Fruit fly (Drosophila melanogaster): Measurements from ENCODE around the gene Setd3.

Gene Setd3

DNA sequence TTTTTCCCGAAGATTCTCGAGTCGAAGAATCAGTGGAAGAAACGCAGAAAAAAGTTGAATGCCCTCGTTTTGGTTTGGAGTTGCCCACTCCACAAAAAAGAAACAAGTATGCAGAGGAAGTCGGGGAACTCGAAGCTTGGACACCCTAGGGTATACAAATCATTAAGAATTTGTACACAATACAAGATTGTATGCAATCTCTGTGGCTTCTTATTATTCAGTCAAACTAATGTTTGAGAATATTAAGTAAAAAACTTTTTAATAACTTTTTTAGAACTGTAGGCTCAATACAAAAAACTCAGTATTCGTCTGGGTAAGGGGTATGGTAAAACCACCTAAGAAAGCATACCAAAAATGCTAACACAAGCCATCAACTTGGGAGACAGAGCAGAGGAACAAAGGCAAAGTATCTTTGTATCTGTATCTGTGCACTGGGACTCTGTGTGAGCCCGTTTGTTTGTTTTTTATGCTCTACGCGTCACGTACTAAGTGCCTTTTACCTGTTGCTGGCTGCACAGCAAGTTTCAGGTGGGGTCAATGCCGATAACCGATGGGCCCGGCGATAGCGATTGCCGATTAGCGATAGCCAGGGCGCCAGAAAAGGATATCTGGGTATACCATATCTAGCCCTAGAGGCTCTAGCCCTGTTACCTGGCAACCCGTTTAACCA, 16.8 kb upstream of the Setd3 start (continued):
- TF ChIP-seq CG15269 (tag; optimal IDR thresholded peaks at IDR 0.05) (peak; percentile 56), al (GFP tag; IDR thresholded peaks at IDR 0.05) (peak; percentile 24; the same call in 1 of the 2 replicates), Abd-B (GFP tag; optimal IDR thresholded peaks at IDR 0.05) (peak; percentile 62), HmgD (GFP tag; optimal IDR thresholded peaks at IDR 0.05) (peak; percentile 8), Optix (GFP tag; IDR thresholded peaks at IDR 0.05) (peak; percentile 57; the same call in 2 of the 3 replicates), nom (GFP tag; optimal IDR thresholded peaks at IDR 0.05) (peak; percentile 32), tna (GFP tag; IDR thresholded peaks at IDR 0.05; ENCODE audit: partially characterized antibody) (peak; percentile 49; the same call in 1 of the 2 replicates), CG6175 (GFP tag; IDR thresholded peaks at IDR 0.05) (0 out of 3 replicates have a peak, but pooled peaks have one; percentile 23), H2.0 (GFP tag; IDR thresholded peaks at IDR 0.05) (peak; percentile 66), CG16863 (GFP tag; optimal IDR thresholded peaks at IDR 0.05) (peak; percentile 76), Nf-YB (GFP tag; optimal IDR thresholded peaks at IDR 0.05) (peak; percentile 59), Fer1 (GFP tag; optimal IDR thresholded peaks at IDR 0.05) (peak; percentile 9), fd3F (GFP tag; optimal IDR thresholded peaks at IDR 0.05) (no peak), CG4854 (GFP tag; optimal IDR thresholded peaks at IDR 0.05) (peak; percentile 50), CG10274 (GFP tag; optimal IDR thresholded peaks at IDR 0.05) (peak; percentile 46), CG10366 (GFP tag; IDR thresholded peaks at IDR 0.05) (peak; percentile 77), danr (GFP tag; IDR thresholded peaks at IDR 0.05) (peak; percentile 33; the same call in 1 of the 2 replicates), CG4328 (GFP tag; optimal IDR thresholded peaks at IDR 0.05) (no peak), CG10147 (GFP tag; optimal IDR thresholded peaks at IDR 0.05) (peak; percentile 47), CG1792 (GFP tag; optimal IDR thresholded peaks at IDR 0.05) (peak; percentile 54), CG15011 (GFP tag; optimal IDR thresholded peaks at IDR 0.05) (peak; percentile 42), CG34422 (GFP tag; IDR thresholded peaks at IDR 0.05) (no peak; the same call in 2 of the 3 replicates), Bteb2 (GFP tag; optimal IDR thresholded peaks at IDR 0.05) (peak; percentile 67), abd-A (tag; optimal IDR thresholded peaks at IDR 0.05) (peak; percentile 33), CG1603 (tag; optimal IDR thresholded peaks at IDR 0.05) (peak; percentile 56), so (GFP tag; IDR thresholded peaks at IDR 0.05) (peak; percentile 56; the same call in 1 of the 3 replicates), CG8765 (GFP tag; IDR thresholded peaks at IDR 0.05) (peak; percentile 53; the same call in 1 of the 2 replicates), Mes4 (GFP tag; optimal IDR thresholded peaks at IDR 0.05) (peak; percentile 72), row (GFP tag; IDR thresholded peaks at IDR 0.05) (peak; percentile 90), z (GFP tag; IDR thresholded peaks at IDR 0.05) (0 out of 3 replicates have a peak, but pooled peaks have one; percentile 33), CG12219 (GFP tag; optimal IDR thresholded peaks at IDR 0.05) (peak; percentile 65), bcd (GFP tag; optimal IDR thresholded peaks at IDR 0.05) (peak; percentile 75), ftz-f1 (GFP tag; optimal IDR thresholded peaks at IDR 0.05) (no peak), CG4404 (GFP tag; IDR thresholded peaks at IDR 0.05) (peak; percentile 70), CG43689 (GFP tag; IDR thresholded peaks at IDR 0.05) (0 out of 2 replicates have a peak, but pooled peaks have one; percentile 7), MESR4 (GFP tag; optimal IDR thresholded peaks at IDR 0.05) (no peak), ato (GFP tag; IDR thresholded peaks at IDR 0.05; ENCODE audit: partially characterized antibody) (no peak; the same call in 1 of the 2 replicates), CG5953 (GFP tag; IDR thresholded peaks at IDR 0.05) (peak; percentile 36; the same call in 1 of the 2 replicates), ap (GFP tag; IDR thresholded peaks at IDR 0.05) (0 out of 2 replicates have a peak, but pooled peaks have one; percentile 24), tio (GFP tag; optimal IDR thresholded peaks at IDR 0.05) (peak; percentile 77), CG11398 (GFP tag; optimal IDR thresholded peaks at IDR 0.05) (peak; percentile 74), Ets97D (GFP tag; optimal IDR thresholded peaks at IDR 0.05) (peak; percentile 37), CG11456 (GFP tag; IDR thresholded peaks at IDR 0.05) (no peak), CG32767 (GFP tag; IDR thresholded peaks at IDR 0.05) (0 out of 2 replicates have a peak, but pooled peaks have one; percentile 39), Fer2 (tag; optimal IDR thresholded peaks at IDR 0.05) (no peak), Spps (tag; optimal IDR thresholded peaks at IDR 0.05) (peak; percentile 79), vnd (GFP tag; IDR thresholded peaks at IDR 0.05; ENCODE audit: partially characterized antibody) (no peak), Nf-YC (tag; optimal IDR thresholded peaks at IDR 0.05) (no peak), Usf (GFP tag; optimal IDR thresholded peaks at IDR 0.05) (peak; percentile 72)
